Worm (Caenorhabditis elegans) whole organism, late embryonic: ENCODE measurements around the gene kgb-1.
A peak's percentile ranks its signal among the peaks of the same experiment; 100 is the strongest.

Experiments used
- K02D7.2 ChIP-seq: sonication (generic microtip); optimal IDR thresholded peaks from 2 replicates; lab custom pipeline; 2017; ENCODE audit warnings: mild to moderate bottlenecking, missing genetic modification characterization, missing compliant biosample characterization
- K09A11.1 ChIP-seq: sonication (generic microtip); optimal IDR thresholded peaks from 2 replicates; lab custom pipeline; 2017; ENCODE audit warnings: antibody characterized with exemption, mild to moderate bottlenecking, missing genetic modification characterization, missing compliant biosample characterization; ENCODE audit not compliant: insufficient read depth
- ahr-1 ChIP-seq: sonication (generic microtip); optimal IDR thresholded peaks from 2 replicates; lab custom pipeline; 2016; ENCODE audit warnings: missing genetic modification characterization, missing compliant biosample characterization
- ceh-14 ChIP-seq: sonication (generic microtip); optimal IDR thresholded peaks from 2 replicates; lab custom pipeline; 2016; ENCODE audit warnings: missing genotype, missing genetic modification characterization, missing compliant biosample characterization
- ceh-19 ChIP-seq: fragments of 200-800 bp; sonication (Bioruptor generic); optimal IDR thresholded peaks from 2 replicates; lab custom pipeline; 2018; ENCODE audit warnings: mild to moderate bottlenecking, missing genetic modification characterization, missing compliant biosample characterization
- ceh-24 ChIP-seq: sonication (generic microtip); optimal IDR thresholded peaks from 2 replicates; lab custom pipeline; 2016; ENCODE audit warnings: mild to moderate bottlenecking, missing genetic modification characterization, missing compliant biosample characterization
- ceh-30 ChIP-seq: fragments of 150-350 bp; optimal IDR thresholded peaks from 2 replicates; lab custom pipeline; 2014; ENCODE audit warnings: missing biosample characterization, missing genetic modification characterization
- ceh-31 ChIP-seq: sonication (generic microtip); optimal IDR thresholded peaks from 2 replicates; lab custom pipeline; 2016; ENCODE audit warnings: missing genetic modification characterization, missing compliant biosample characterization
- ceh-34 ChIP-seq: sonication (generic microtip); optimal IDR thresholded peaks from 2 replicates; lab custom pipeline; 2016; ENCODE audit warnings: mild to moderate bottlenecking, missing genetic modification characterization, missing compliant biosample characterization
- ceh-45 ChIP-seq: fragments of 200-800 bp; sonication (Bioruptor generic); IDR thresholded peaks from 2 replicates; pipeline ENCODE4 v1.3.6; 2022; ENCODE audit warnings: missing genetic modification reagents, missing genetic modification characterization, missing compliant biosample characterization
- ceh-48 ChIP-seq: sonication (generic microtip); optimal IDR thresholded peaks from 2 replicates; lab custom pipeline; 2016; ENCODE audit warnings: missing genetic modification characterization, inconsistent platforms, missing compliant biosample characterization
- ceh-6 ChIP-seq: fragments of 200-800 bp; sonication (Bioruptor generic); optimal IDR thresholded peaks from 2 replicates; lab custom pipeline; 2018; ENCODE audit warnings: mild to moderate bottlenecking, missing genetic modification characterization, missing compliant biosample characterization
- ceh-9 ChIP-seq: sonication (generic microtip); optimal IDR thresholded peaks from 2 replicates; lab custom pipeline; 2016; ENCODE audit warnings: mild to moderate bottlenecking, missing genetic modification characterization, inconsistent platforms, missing compliant biosample characterization
- che-1 ChIP-seq: sonication (generic microtip); optimal IDR thresholded peaks from 2 replicates; lab custom pipeline; 2016; ENCODE audit warnings: mild to moderate bottlenecking, missing genetic modification characterization, missing compliant biosample characterization
- dmd-4 ChIP-seq: sonication (generic microtip); optimal IDR thresholded peaks from 2 replicates; lab custom pipeline; 2016; ENCODE audit warnings: borderline replicate concordance, missing genetic modification characterization, missing compliant biosample characterization
- dve-1 ChIP-seq: sonication (generic microtip); optimal IDR thresholded peaks from 2 replicates; lab custom pipeline; 2017; ENCODE audit warnings: antibody characterized with exemption, mild to moderate bottlenecking, missing genetic modification characterization, missing compliant biosample characterization
- elt-2 ChIP-seq: sonication (generic microtip); optimal IDR thresholded peaks from 2 replicates; lab custom pipeline; 2016; ENCODE audit warnings: missing genetic modification reagents, missing genetic modification characterization, missing compliant biosample characterization
- elt-4 ChIP-seq: sonication (generic microtip); optimal IDR thresholded peaks from 2 replicates; lab custom pipeline; 2016; ENCODE audit warnings: missing genetic modification characterization, missing compliant biosample characterization
- ets-4 ChIP-seq: sonication (generic microtip); optimal IDR thresholded peaks from 2 replicates; lab custom pipeline; 2016; ENCODE audit warnings: missing genetic modification characterization, missing compliant biosample characterization
- fax-1 ChIP-seq: sonication (generic microtip); optimal IDR thresholded peaks from 2 replicates; lab custom pipeline; 2016; ENCODE audit warnings: missing genotype, missing genetic modification characterization, missing compliant biosample characterization
- fkh-6 ChIP-seq: sonication (generic microtip); optimal IDR thresholded peaks from 2 replicates; lab custom pipeline; 2016; ENCODE audit warnings: missing genetic modification characterization, missing compliant biosample characterization
- hlh-13 ChIP-seq: fragments of 200-800 bp; sonication (Bioruptor generic); optimal IDR thresholded peaks from 2 replicates; lab custom pipeline; 2018; ENCODE audit warnings: mild to moderate bottlenecking, missing genetic modification characterization, missing compliant biosample characterization
- hlh-30 ChIP-seq: sonication (generic microtip); optimal IDR thresholded peaks from 2 replicates; lab custom pipeline; 2017; ENCODE audit warnings: antibody characterized with exemption, missing genetic modification characterization, missing compliant biosample characterization; ENCODE audit not compliant: insufficient read depth
- hlh-6 ChIP-seq: sonication (generic microtip); optimal IDR thresholded peaks from 2 replicates; lab custom pipeline; 2016; ENCODE audit warnings: missing genotype, missing genetic modification characterization, missing compliant biosample characterization
- lin-11 ChIP-seq: fragments of 200-800 bp; sonication (Bioruptor generic); optimal IDR thresholded peaks from 2 replicates; lab custom pipeline; 2018; ENCODE audit warnings: mild to moderate bottlenecking, missing genetic modification characterization, missing compliant biosample characterization
- madf-2 ChIP-seq: sonication (generic microtip); optimal IDR thresholded peaks from 2 replicates; lab custom pipeline; 2017; ENCODE audit warnings: missing genetic modification characterization, missing compliant biosample characterization
- mec-3 ChIP-seq: sonication (generic microtip); optimal IDR thresholded peaks from 2 replicates; lab custom pipeline; 2016; ENCODE audit warnings: borderline replicate concordance, missing genetic modification characterization, missing compliant biosample characterization
- nfya-1 ChIP-seq: sonication (generic microtip); optimal IDR thresholded peaks from 2 replicates; lab custom pipeline; 2017; ENCODE audit warnings: missing genetic modification characterization, mild to moderate bottlenecking, missing compliant biosample characterization, antibody characterized with exemption, moderate library complexity
- nhr-232 ChIP-seq: sonication (generic microtip); optimal IDR thresholded peaks from 2 replicates; lab custom pipeline; 2016; ENCODE audit warnings: missing genetic modification characterization, missing compliant biosample characterization
- npax-4 ChIP-seq: sonication (generic microtip); optimal IDR thresholded peaks from 2 replicates; lab custom pipeline; 2016; ENCODE audit warnings: missing genetic modification characterization, missing compliant biosample characterization
- pag-3 ChIP-seq: sonication (generic microtip); optimal IDR thresholded peaks from 2 replicates; lab custom pipeline; 2016; ENCODE audit warnings: missing compliant biosample characterization, missing genetic modification characterization, borderline replicate concordance
- pat-9 ChIP-seq: fragments of 200-800 bp; sonication (Bioruptor generic); optimal IDR thresholded peaks from 2 replicates; lab custom pipeline; 2018; ENCODE audit warnings: mild to moderate bottlenecking, missing genetic modification characterization, moderate library complexity, missing compliant biosample characterization
- pros-1 ChIP-seq: fragments of 150-350 bp; optimal IDR thresholded peaks from 2 replicates; lab custom pipeline; 2014; ENCODE audit warnings: missing biosample characterization, missing genetic modification reagents, missing genetic modification characterization
- rnt-1 ChIP-seq: sonication (generic microtip); optimal IDR thresholded peaks from 2 replicates; lab custom pipeline; 2016; ENCODE audit warnings: missing genetic modification characterization, missing compliant biosample characterization
- sdc-2 ChIP-seq: sonication (generic microtip); optimal IDR thresholded peaks from 2 replicates; lab custom pipeline; 2016; ENCODE audit warnings: missing genotype, missing genetic modification characterization, missing compliant biosample characterization
- sox-2 ChIP-seq: fragments of 200-800 bp; sonication (Bioruptor generic); IDR thresholded peaks from 2 replicates; pipeline ENCODE4 v1.3.6; 2022; ENCODE audit warnings: missing genetic modification reagents, missing genetic modification characterization, missing compliant biosample characterization
- syd-9 ChIP-seq: sonication (generic microtip); optimal IDR thresholded peaks from 2 replicates; lab custom pipeline; 2016; ENCODE audit warnings: mild to moderate bottlenecking, missing genetic modification characterization, moderate library complexity, missing compliant biosample characterization
- tbx-2 ChIP-seq: sonication (generic microtip); optimal IDR thresholded peaks from 2 replicates; lab custom pipeline; 2016; ENCODE audit warnings: missing genetic modification characterization, missing compliant biosample characterization
- tbx-7 ChIP-seq: sonication (generic microtip); optimal IDR thresholded peaks from 2 replicates; lab custom pipeline; 2016; ENCODE audit warnings: missing genotype, missing genetic modification characterization, missing compliant biosample characterization
- ttx-3 ChIP-seq: sonication (generic microtip); optimal IDR thresholded peaks from 2 replicates; lab custom pipeline; 2016; ENCODE audit warnings: missing genetic modification reagents, missing genetic modification characterization, missing compliant biosample characterization
- unc-3 ChIP-seq, 2 experiments: fragments of 200-800 bp in 1 of 2; sonication (Bioruptor generic) in 1 of 2; sonication (generic microtip) in 1 of 2; conservative IDR thresholded peaks in 1 of 2; optimal IDR thresholded peaks in 1 of 2; 2 replicates each; pipeline versions ENCODE4 v1.3.6 to Lab custom; 2016 to 2022; ENCODE audit warnings: missing compliant biosample characterization in 2 of 2, missing genetic modification characterization in 2 of 2, missing genetic modification reagents in 1 of 2
- unc-86 ChIP-seq: sonication (generic microtip); optimal IDR thresholded peaks from 2 replicates; lab custom pipeline; 2016; ENCODE audit warnings: missing genetic modification characterization, missing compliant biosample characterization
- zip-5 ChIP-seq: sonication (generic microtip); optimal IDR thresholded peaks from 2 replicates; lab custom pipeline; 2016; ENCODE audit warnings: missing genetic modification characterization, missing compliant biosample characterization
- ztf-16 ChIP-seq: sonication (generic microtip); optimal IDR thresholded peaks from 2 replicates; lab custom pipeline; 2017; ENCODE audit warnings: missing genetic modification characterization, missing compliant biosample characterization

Gene kgb-1

ce11 chrIV:387283-388048 is 22.4 kb downstream of the kgb-1 start:
- TF ChIP-seq hlh-30 (tag; lab: Kevin White, UChicago): no peak
- no peak for TF ChIP-seq elt-2 (tag; lab: Kevin White, UChicago)
- TF ChIP-seq npax-4 (tag; lab: Kevin White, UChicago): no peak
- TF ChIP-seq che-1: no peak
- no peak for TF ChIP-seq ahr-1 (tag; lab: Kevin White, UChicago)
- TF ChIP-seq unc-3 (GFP tag; conservative IDR thresholded peaks at IDR 0.05; lab: Robert Waterston, UW): no peak
- no peak for TF ChIP-seq unc-3 (tag; optimal IDR thresholded peaks at IDR 0.05; lab: Kevin White, UChicago)
- no peak for TF ChIP-seq ceh-48 (tag; lab: Kevin White, UChicago)
- no peak for TF ChIP-seq fkh-6 (tag; lab: Kevin White, UChicago)
- no peak for TF ChIP-seq ceh-30
- no peak for TF ChIP-seq ceh-6
- TF ChIP-seq elt-4: no peak
- no peak for TF ChIP-seq madf-2
- TF ChIP-seq tbx-2 (tag; lab: Kevin White, UChicago): no peak
- no peak for TF ChIP-seq lin-11 (tag; lab: Kevin White, UChicago)
- no peak for TF ChIP-seq hlh-13 (GFP tag; lab: Kevin White, UChicago)
- TF ChIP-seq sox-2 (GFP tag; lab: Robert Waterston, UW): no peak
- TF ChIP-seq K02D7.2 (tag; lab: Kevin White, UChicago): no peak
- TF ChIP-seq ttx-3 (tag; lab: Kevin White, UChicago): no peak
- TF ChIP-seq pag-3 (tag; lab: Kevin White, UChicago): no peak
- TF ChIP-seq pat-9 (tag; lab: Kevin White, UChicago): no peak

- no peak for TF ChIP-seq zip-5 (tag; lab: Kevin White, UChicago)
- no peak for TF ChIP-seq tbx-2 (tag; lab: Kevin White, UChicago)
- TF ChIP-seq nhr-232 (tag; lab: Kevin White, UChicago): no peak
- TF ChIP-seq ceh-24 (tag; lab: Kevin White, UChicago): no peak
- TF ChIP-seq ceh-9 (tag; lab: Kevin White, UChicago): no peak
These were observed 23.3 kb downstream of the kgb-1 start, which contains the start of gene T07A9.14 for ce11 chrIV:386576-386975. Gene T07A9.14, plus strand, starts transcription at chrIV:386699.

DNA sequence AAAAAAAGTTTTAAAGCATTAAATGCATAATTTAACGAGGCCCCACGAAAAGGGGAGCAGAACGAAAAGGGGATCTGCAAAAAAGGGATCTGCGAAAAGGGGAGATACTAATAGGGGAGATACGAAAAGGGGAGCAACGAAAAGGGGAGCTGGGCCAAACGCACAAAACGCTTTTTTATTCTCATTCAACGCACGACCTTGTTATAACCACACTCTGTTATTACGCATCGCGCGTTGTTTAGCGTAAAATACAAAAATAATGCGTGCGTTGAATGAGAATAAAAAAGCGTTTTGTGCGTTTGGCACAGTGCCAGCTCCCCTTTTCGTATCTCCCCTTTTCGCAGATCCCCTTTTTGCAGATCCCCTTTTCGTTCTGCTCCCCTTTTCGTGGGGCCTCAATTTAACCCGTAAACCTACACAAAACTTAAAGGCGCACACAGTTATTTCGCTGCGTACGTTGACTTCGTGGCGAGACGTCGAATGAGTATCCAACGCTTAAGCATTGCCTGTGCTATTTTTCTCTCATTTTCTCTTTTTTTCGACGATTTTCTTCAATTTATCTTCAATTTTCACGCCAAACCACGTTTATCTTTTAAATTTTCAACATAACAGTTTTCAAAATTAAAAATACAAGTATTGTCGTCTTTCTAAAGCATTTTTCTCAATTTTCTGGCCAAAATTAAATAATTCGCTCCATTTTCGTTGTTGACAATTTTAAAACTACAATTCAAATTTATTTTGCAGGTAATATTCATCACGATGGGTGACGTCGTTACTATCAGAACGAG is 24.5 kb downstream of the kgb-1 start, which contains the start of gene rps-24:
rps-24 (plus strand) TSS at position 738 of the 788 bp plus-strand sequence.
- peak; percentile 98 for TF ChIP-seq mec-3 (tag; lab: Kevin White, UChicago)
- peak; percentile 22 for TF ChIP-seq pros-1 (tag; lab: Kevin White, UChicago)
- TF ChIP-seq unc-3 (GFP tag; conservative IDR thresholded peaks at IDR 0.05; lab: Robert Waterston, UW): peak; percentile 69
- peak; percentile 81 for TF ChIP-seq unc-3 (tag; optimal IDR thresholded peaks at IDR 0.05; lab: Kevin White, UChicago)
- TF ChIP-seq ceh-45: peak; percentile 68
- peak; percentile 98 for TF ChIP-seq ceh-14 (tag; lab: Kevin White, UChicago)
- peak; percentile 86 for TF ChIP-seq hlh-6
- TF ChIP-seq dve-1 (tag; lab: Kevin White, UChicago): peak; percentile 61
- peak; percentile 64 for TF ChIP-seq sox-2 (GFP tag; lab: Robert Waterston, UW)
- TF ChIP-seq ceh-31 (tag; lab: Kevin White, UChicago): peak; percentile 100
- peak; percentile 78 for TF ChIP-seq ztf-16 (tag; lab: Kevin White, UChicago)
- TF ChIP-seq K09A11.1 (tag; lab: Kevin White, UChicago): peak; percentile 17
- peak; percentile 48 for TF ChIP-seq nhr-232 (tag; lab: Kevin White, UChicago)
- peak; percentile 86 for TF ChIP-seq unc-86 (tag; lab: Kevin White, UChicago)
- peak; percentile 85 for TF ChIP-seq ceh-19 (GFP tag; lab: Kevin White, UChicago)
- peak; percentile 88 for TF ChIP-seq elt-4
- TF ChIP-seq rnt-1: peak; percentile 98
- TF ChIP-seq fax-1 (tag; lab: Kevin White, UChicago): peak; percentile 93
- peak; percentile 86 for TF ChIP-seq nfya-1 (tag; lab: Kevin White, UChicago)
- peak; percentile 31 for TF ChIP-seq ceh-24 (tag; lab: Kevin White, UChicago)
- peak; percentile 98 for TF ChIP-seq tbx-2 (tag; lab: Kevin White, UChicago)
- peak; percentile 90 for TF ChIP-seq syd-9 (tag; lab: Kevin White, UChicago)
- TF ChIP-seq ceh-34 (tag; lab: Kevin White, UChicago): peak; percentile 97
- TF ChIP-seq ets-4 (tag; lab: Kevin White, UChicago): peak; percentile 96
- TF ChIP-seq fkh-6 (tag; lab: Kevin White, UChicago): peak; percentile 86
- peak; percentile 93 for TF ChIP-seq dmd-4 (tag; lab: Kevin White, UChicago)
- TF ChIP-seq sdc-2 (tag; lab: Kevin White, UChicago): peak; percentile 67
- peak; percentile 92 for TF ChIP-seq tbx-7 (tag; lab: Kevin White, UChicago)
